Fruit fly (Drosophila melanogaster): ENCODE measurements around the gene CG34393.

Gene CG34393

dm6 chr2L:3152696-3153613 lies 47.3 kb downstream of the CG34393 start (continued):
- TF ChIP-seq NFAT (GFP tag; IDR thresholded peaks at IDR 0.05) (peak; percentile 79), CG8924 (tag; optimal IDR thresholded peaks at IDR 0.05) (peak; percentile 97), hbn (GFP tag; IDR thresholded peaks at IDR 0.05; ENCODE audit: partially characterized antibody) (no peak), CG5180 (GFP tag; optimal IDR thresholded peaks at IDR 0.05) (peak; percentile 91), org-1 (GFP tag; optimal IDR thresholded peaks at IDR 0.05) (peak; percentile 94), Dip3 (GFP tag; optimal IDR thresholded peaks at IDR 0.05) (peak; percentile 76), Asciz (GFP tag; optimal IDR thresholded peaks at IDR 0.05) (peak; percentile 91), C15 (GFP tag; IDR thresholded peaks at IDR 0.05) (peak; percentile 65; the same call in 1 of the 3 replicates), CG8281 (tag; optimal IDR thresholded peaks at IDR 0.05) (peak; percentile 100), pfk (GFP tag; optimal IDR thresholded peaks at IDR 0.05) (no peak), unc-4 (GFP tag; IDR thresholded peaks at IDR 0.05; ENCODE audit: partially characterized antibody) (no peak), rib (GFP tag; IDR thresholded peaks at IDR 0.05) (peak; percentile 37; the same call in 1 of the 2 replicates), row (GFP tag; IDR thresholded peaks at IDR 0.05) (peak; percentile 97), BEAF-32 (GFP tag; optimal IDR thresholded peaks at IDR 0.05) (no peak), CG7963 (GFP tag; IDR thresholded peaks at IDR 0.05; ENCODE audit: partially characterized antibody) (no peak), CG13123 (GFP tag; optimal IDR thresholded peaks at IDR 0.05) (peak; percentile 91), MESR4 (GFP tag; optimal IDR thresholded peaks at IDR 0.05) (peak; percentile 30), crol (GFP tag; IDR thresholded peaks at IDR 0.05) (peak; percentile 55; the same call in 1 of the 2 replicates), HmgD (GFP tag; optimal IDR thresholded peaks at IDR 0.05) (peak; percentile 83), chif (GFP tag; optimal IDR thresholded peaks at IDR 0.05) (peak; percentile 97 to 98), fd64A (GFP tag; optimal IDR thresholded peaks at IDR 0.05) (peak; percentile 96), CG2116 (GFP tag; optimal IDR thresholded peaks at IDR 0.05) (peak; percentile 55), CG7987 (GFP tag; optimal IDR thresholded peaks at IDR 0.05) (peak; percentile 87), tll (GFP tag; optimal IDR thresholded peaks at IDR 0.05) (no peak), yki (optimal IDR thresholded peaks at IDR 0.05) (no peak), CG10654 (GFP tag; optimal IDR thresholded peaks at IDR 0.05) (peak; percentile 94), CG14860 (GFP tag; IDR thresholded peaks at IDR 0.05; ENCODE audit: partially characterized antibody) (no peak), dmrt11E (tag; optimal IDR thresholded peaks at IDR 0.05) (peak; percentile 95), CTCF (GFP tag; optimal IDR thresholded peaks at IDR 0.05) (peak; percentile 59), CG9932 (GFP tag; IDR thresholded peaks at IDR 0.05) (peak; percentile 22; the same call in 1 of the 2 replicates), CG6175 (GFP tag; IDR thresholded peaks at IDR 0.05) (peak; percentile 75; the same call in 2 of the 3 replicates), CG2712 (tag; optimal IDR thresholded peaks at IDR 0.05) (peak; percentile 97), CkIIα-i1 (GFP tag; IDR thresholded peaks at IDR 0.05) (peak; percentile 58), CG14441 (GFP tag; IDR thresholded peaks at IDR 0.05) (peak; percentile 91), otp (GFP tag; IDR thresholded peaks at IDR 0.05) (peak; percentile 95), CG14710 (tag; optimal IDR thresholded peaks at IDR 0.05) (peak; percentile 93), tap (tag; optimal IDR thresholded peaks at IDR 0.05) (peak; percentile 95), pho (GFP tag; optimal IDR thresholded peaks at IDR 0.05) (peak; percentile 71), nerfin-1 (tag; optimal IDR thresholded peaks at IDR 0.05) (peak; percentile 93), pan (optimal IDR thresholded peaks at IDR 0.05) (no peak), pan (GFP tag; optimal IDR thresholded peaks at IDR 0.05 in 1 of 2, IDR thresholded peaks at IDR 0.05 in 1 of 2) (peak in 1 of 2 experiments; percentile 92), gsb (GFP tag; IDR thresholded peaks at IDR 0.05) (peak; percentile 53; the same call in 1 of the 2 replicates), tgo (GFP tag; IDR thresholded peaks at IDR 0.05) (peak; percentile 94), vvl (GFP tag; IDR thresholded peaks at IDR 0.05) (peak; percentile 97), CG12299 (tag; optimal IDR thresholded peaks at IDR 0.05) (peak; percentile 83), Ravus (GFP tag; IDR thresholded peaks at IDR 0.05) (peak; percentile 77), kay (GFP tag; optimal IDR thresholded peaks at IDR 0.05) (peak; percentile 93), br (optimal IDR thresholded peaks at IDR 0.05) (no peak), D19A (tag; optimal IDR thresholded peaks at IDR 0.05) (peak; percentile 92)

Measured in whole organism, embryonic.